Worm (Caenorhabditis elegans): Measurements from ENCODE around the gene trpp-12.

Gene trpp-12

ce11 chrX:2362872-2363271 is 46.6 kb upstream of the trpp-12 start (continued):
- TF ChIP-seq ceh-79 (tag; optimal IDR thresholded peaks at IDR 0.05): no peak
- TF ChIP-seq efl-1 (GFP tag; optimal IDR thresholded peaks at IDR 0.05): peak; percentile 40
- no peak; the same call in 1 of the 2 replicates for TF ChIP-seq mcd-1 (GFP tag; IDR thresholded peaks at IDR 0.05)
- TF ChIP-seq Y53G8AR.9 (GFP tag; conservative IDR thresholded peaks at IDR 0.05): no peak
- peak; percentile 29; the same call in 1 of the 2 replicates for TF ChIP-seq madf-8 (GFP tag; conservative IDR thresholded peaks at IDR 0.05)
- no peak for TF ChIP-seq egl-18 (GFP tag; IDR thresholded peaks at IDR 0.05)
- TF ChIP-seq Y79H2A.3 (GFP tag; conservative IDR thresholded peaks at IDR 0.05): no peak
- no peak for TF ChIP-seq ceh-40 (GFP tag; IDR thresholded peaks at IDR 0.05)
- TF ChIP-seq hlh-12 (tag; optimal IDR thresholded peaks at IDR 0.05): no peak
- TF ChIP-seq snpc-1.3 (tag; optimal IDR thresholded peaks at IDR 0.05; ENCODE audit: insufficient read depth): no peak
- no peak for TF ChIP-seq F33H1.4 (GFP tag; IDR thresholded peaks at IDR 0.05)
- 0 out of 2 replicates have a peak, but pooled peaks have one; percentile 29 for TF ChIP-seq hsf-1 (GFP tag; IDR thresholded peaks at IDR 0.05)
- TF ChIP-seq ceh-58 (GFP tag; IDR thresholded peaks at IDR 0.05): no peak
- TF ChIP-seq dox-1 (GFP tag; IDR thresholded peaks at IDR 0.05): 0 out of 2 replicates have a peak, but pooled peaks have one; percentile 16
- TF ChIP-seq pbrm-1 (GFP tag; IDR thresholded peaks at IDR 0.05): peak; percentile 76
- TF ChIP-seq cebp-2 (GFP tag; IDR thresholded peaks at IDR 0.05): no peak
- no peak for TF ChIP-seq madf-10 (tag; optimal IDR thresholded peaks at IDR 0.05)
- no peak for TF ChIP-seq ztf-22 (GFP tag; optimal IDR thresholded peaks at IDR 0.05)
- no peak for TF ChIP-seq aptf-2 (GFP tag; conservative IDR thresholded peaks at IDR 0.05)
- TF ChIP-seq nfyb-1 (GFP tag; IDR thresholded peaks at IDR 0.05): no peak
- TF ChIP-seq rec-8 (tag; optimal IDR thresholded peaks at IDR 0.05): no peak
- TF ChIP-seq Y67H2A.10 (GFP tag; conservative IDR thresholded peaks at IDR 0.05): no peak
- TF ChIP-seq attf-5 (GFP tag; optimal IDR thresholded peaks at IDR 0.05): no peak
- TF ChIP-seq rcor-1 (GFP tag; IDR thresholded peaks at IDR 0.05): peak; percentile 75; the same call in 1 of the 2 replicates
- no peak for TF ChIP-seq gei-17 (GFP tag; optimal IDR thresholded peaks at IDR 0.05)
- TF ChIP-seq ceh-27 (GFP tag; optimal IDR thresholded peaks at IDR 0.05): no peak
- TF ChIP-seq lsl-1 (GFP tag; optimal IDR thresholded peaks at IDR 0.05): no peak
- TF ChIP-seq nhr-80 (tag; optimal IDR thresholded peaks at IDR 0.05): no peak
- TF ChIP-seq ztf-3 (GFP tag; optimal IDR thresholded peaks at IDR 0.05): no peak
- no peak for TF ChIP-seq lin-26 (GFP tag; IDR thresholded peaks at IDR 0.05)
- TF ChIP-seq D2030.7 (GFP tag; IDR thresholded peaks at IDR 0.05): no peak
- TF ChIP-seq lag-1 (GFP tag; IDR thresholded peaks at IDR 0.05): no peak
- TF ChIP-seq F10E7.11 (tag; optimal IDR thresholded peaks at IDR 0.05): no peak
- no peak for TF ChIP-seq repo-1 (tag; optimal IDR thresholded peaks at IDR 0.05)
- TF ChIP-seq attf-6 (GFP tag; IDR thresholded peaks at IDR 0.05): no peak
- no peak for TF ChIP-seq mes-4 (tag; optimal IDR thresholded peaks at IDR 0.05)
- TF ChIP-seq madf-6 (GFP tag; IDR thresholded peaks at IDR 0.05): peak; percentile 72
- no peak for TF ChIP-seq nhr-120 (GFP tag; IDR thresholded peaks at IDR 0.05)
- no peak for TF ChIP-seq ztf-6 (GFP tag; IDR thresholded peaks at IDR 0.05)
- TF ChIP-seq nfya-2 (GFP tag; IDR thresholded peaks at IDR 0.05): no peak
- no peak for TF ChIP-seq fkh-3 (tag; optimal IDR thresholded peaks at IDR 0.05)
- TF ChIP-seq madf-3 (GFP tag; IDR thresholded peaks at IDR 0.05): 0 out of 2 replicates have a peak, but pooled peaks have one; percentile 19
- no peak for TF ChIP-seq F57A8.1 (GFP tag; optimal IDR thresholded peaks at IDR 0.05)
- no peak for TF ChIP-seq ccch-3 (GFP tag; optimal IDR thresholded peaks at IDR 0.05)
